Worm (Caenorhabditis elegans) whole organism, late embryonic: Measurements from ENCODE around the gene F25E2.2.
A peak's percentile ranks its signal among the peaks of the same experiment; 100 is the strongest.

Experiments
- C08G9.2 ChIP-seq: sonication (generic microtip); optimal IDR thresholded peaks from 2 replicates; lab custom pipeline; 2016; ENCODE audit warnings: mild to moderate bottlenecking, missing genetic modification characterization, moderate library complexity, missing compliant biosample characterization
- K02D7.2 ChIP-seq: sonication (generic microtip); optimal IDR thresholded peaks from 2 replicates; lab custom pipeline; 2017; ENCODE audit warnings: mild to moderate bottlenecking, missing genetic modification characterization, missing compliant biosample characterization
- K09A11.1 ChIP-seq: sonication (generic microtip); optimal IDR thresholded peaks from 2 replicates; lab custom pipeline; 2017; ENCODE audit warnings: antibody characterized with exemption, mild to moderate bottlenecking, missing genetic modification characterization, missing compliant biosample characterization; ENCODE audit not compliant: insufficient read depth
- T23F11.4 ChIP-seq: fragments of 200-800 bp; sonication (Bioruptor generic); optimal IDR thresholded peaks from 2 replicates; lab custom pipeline; 2018; ENCODE audit warnings: mild to moderate bottlenecking, missing genetic modification characterization, missing compliant biosample characterization
- ceh-18 ChIP-seq: sonication (generic microtip); optimal IDR thresholded peaks from 2 replicates; lab custom pipeline; 2016; ENCODE audit warnings: missing genetic modification characterization, missing compliant biosample characterization
- ceh-22 ChIP-seq: sonication (generic microtip); optimal IDR thresholded peaks from 2 replicates; lab custom pipeline; 2017; ENCODE audit warnings: missing biosample characterization, missing genetic modification characterization
- ceh-24 ChIP-seq: sonication (generic microtip); optimal IDR thresholded peaks from 2 replicates; lab custom pipeline; 2016; ENCODE audit warnings: mild to moderate bottlenecking, missing genetic modification characterization, missing compliant biosample characterization
- ceh-31 ChIP-seq: sonication (generic microtip); optimal IDR thresholded peaks from 2 replicates; lab custom pipeline; 2016; ENCODE audit warnings: missing genetic modification characterization, missing compliant biosample characterization
- ceh-34 ChIP-seq: sonication (generic microtip); optimal IDR thresholded peaks from 2 replicates; lab custom pipeline; 2016; ENCODE audit warnings: mild to moderate bottlenecking, missing genetic modification characterization, missing compliant biosample characterization
- ceh-45 ChIP-seq: fragments of 200-800 bp; sonication (Bioruptor generic); IDR thresholded peaks from 2 replicates; pipeline ENCODE4 v1.3.6; 2022; ENCODE audit warnings: missing genetic modification reagents, missing genetic modification characterization, missing compliant biosample characterization
- ceh-9 ChIP-seq: sonication (generic microtip); optimal IDR thresholded peaks from 2 replicates; lab custom pipeline; 2016; ENCODE audit warnings: mild to moderate bottlenecking, missing genetic modification characterization, inconsistent platforms, missing compliant biosample characterization
- che-1 ChIP-seq: sonication (generic microtip); optimal IDR thresholded peaks from 2 replicates; lab custom pipeline; 2016; ENCODE audit warnings: mild to moderate bottlenecking, missing genetic modification characterization, missing compliant biosample characterization
- dmd-4 ChIP-seq: sonication (generic microtip); optimal IDR thresholded peaks from 2 replicates; lab custom pipeline; 2016; ENCODE audit warnings: borderline replicate concordance, missing genetic modification characterization, missing compliant biosample characterization
- dve-1 ChIP-seq: sonication (generic microtip); optimal IDR thresholded peaks from 2 replicates; lab custom pipeline; 2017; ENCODE audit warnings: antibody characterized with exemption, mild to moderate bottlenecking, missing genetic modification characterization, missing compliant biosample characterization
- elt-2 ChIP-seq: sonication (generic microtip); optimal IDR thresholded peaks from 2 replicates; lab custom pipeline; 2016; ENCODE audit warnings: missing genetic modification reagents, missing genetic modification characterization, missing compliant biosample characterization
- ets-4 ChIP-seq: sonication (generic microtip); optimal IDR thresholded peaks from 2 replicates; lab custom pipeline; 2016; ENCODE audit warnings: missing genetic modification characterization, missing compliant biosample characterization
- eyg-1 ChIP-seq: sonication (generic microtip); optimal IDR thresholded peaks from 2 replicates; lab custom pipeline; 2016; ENCODE audit warnings: missing genotype, missing genetic modification characterization, missing compliant biosample characterization
- fkh-6 ChIP-seq: sonication (generic microtip); optimal IDR thresholded peaks from 2 replicates; lab custom pipeline; 2016; ENCODE audit warnings: missing genetic modification characterization, missing compliant biosample characterization
- hlh-13 ChIP-seq: fragments of 200-800 bp; sonication (Bioruptor generic); optimal IDR thresholded peaks from 2 replicates; lab custom pipeline; 2018; ENCODE audit warnings: mild to moderate bottlenecking, missing genetic modification characterization, missing compliant biosample characterization
- hlh-15 ChIP-seq: sonication (generic microtip); optimal IDR thresholded peaks from 2 replicates; lab custom pipeline; 2016; ENCODE audit warnings: missing genetic modification characterization, missing compliant biosample characterization
- hlh-30 ChIP-seq: sonication (generic microtip); optimal IDR thresholded peaks from 2 replicates; lab custom pipeline; 2017; ENCODE audit warnings: antibody characterized with exemption, missing genetic modification characterization, missing compliant biosample characterization; ENCODE audit not compliant: insufficient read depth
- lin-11 ChIP-seq: fragments of 200-800 bp; sonication (Bioruptor generic); optimal IDR thresholded peaks from 2 replicates; lab custom pipeline; 2018; ENCODE audit warnings: mild to moderate bottlenecking, missing genetic modification characterization, missing compliant biosample characterization
- mec-3 ChIP-seq: sonication (generic microtip); optimal IDR thresholded peaks from 2 replicates; lab custom pipeline; 2016; ENCODE audit warnings: borderline replicate concordance, missing genetic modification characterization, missing compliant biosample characterization
- nfya-1 ChIP-seq: sonication (generic microtip); optimal IDR thresholded peaks from 2 replicates; lab custom pipeline; 2017; ENCODE audit warnings: missing genetic modification characterization, mild to moderate bottlenecking, missing compliant biosample characterization, antibody characterized with exemption, moderate library complexity
- nhr-232 ChIP-seq: sonication (generic microtip); optimal IDR thresholded peaks from 2 replicates; lab custom pipeline; 2016; ENCODE audit warnings: missing genetic modification characterization, missing compliant biosample characterization
- odd-2 ChIP-seq: sonication (generic microtip); optimal IDR thresholded peaks from 2 replicates; lab custom pipeline; 2017; ENCODE audit warnings: antibody characterized with exemption, mild to moderate bottlenecking, missing genetic modification characterization, missing compliant biosample characterization
- pha-2 ChIP-seq: sonication (generic microtip); optimal IDR thresholded peaks from 2 replicates; lab custom pipeline; 2017; ENCODE audit warnings: mild to moderate bottlenecking, missing genetic modification characterization, missing compliant biosample characterization
- pha-4 ChIP-seq: fragments of 150-350 bp; optimal IDR thresholded peaks from 2 replicates; lab custom pipeline; 2018; ENCODE audit warnings: missing biosample characterization, missing genetic modification reagents, missing genetic modification characterization
- pros-1 ChIP-seq: fragments of 150-350 bp; optimal IDR thresholded peaks from 2 replicates; lab custom pipeline; 2014; ENCODE audit warnings: missing biosample characterization, missing genetic modification reagents, missing genetic modification characterization
- ref-2 ChIP-seq: sonication (generic microtip); optimal IDR thresholded peaks from 2 replicates; lab custom pipeline; 2016; ENCODE audit warnings: missing genetic modification characterization, missing compliant biosample characterization
- rnt-1 ChIP-seq: sonication (generic microtip); optimal IDR thresholded peaks from 2 replicates; lab custom pipeline; 2016; ENCODE audit warnings: missing genetic modification characterization, missing compliant biosample characterization
- sdc-2 ChIP-seq: sonication (generic microtip); optimal IDR thresholded peaks from 2 replicates; lab custom pipeline; 2016; ENCODE audit warnings: missing genotype, missing genetic modification characterization, missing compliant biosample characterization
- sox-4 ChIP-seq: sonication (generic microtip); optimal IDR thresholded peaks from 2 replicates; lab custom pipeline; 2017; ENCODE audit warnings: mild to moderate bottlenecking, missing genetic modification characterization, inconsistent platforms, missing compliant biosample characterization
- syd-9 ChIP-seq: sonication (generic microtip); optimal IDR thresholded peaks from 2 replicates; lab custom pipeline; 2016; ENCODE audit warnings: mild to moderate bottlenecking, missing genetic modification characterization, moderate library complexity, missing compliant biosample characterization
- tbx-2 ChIP-seq: sonication (generic microtip); optimal IDR thresholded peaks from 2 replicates; lab custom pipeline; 2016; ENCODE audit warnings: missing genetic modification characterization, missing compliant biosample characterization
- ttx-3 ChIP-seq: sonication (generic microtip); optimal IDR thresholded peaks from 2 replicates; lab custom pipeline; 2016; ENCODE audit warnings: missing genetic modification reagents, missing genetic modification characterization, missing compliant biosample characterization
- unc-42 ChIP-seq: sonication (generic microtip); optimal IDR thresholded peaks from 2 replicates; lab custom pipeline; 2016; ENCODE audit warnings: missing genotype, missing genetic modification characterization, missing compliant biosample characterization
- unc-86 ChIP-seq: sonication (generic microtip); optimal IDR thresholded peaks from 2 replicates; lab custom pipeline; 2016; ENCODE audit warnings: missing genetic modification characterization, missing compliant biosample characterization
- zip-5 ChIP-seq: sonication (generic microtip); optimal IDR thresholded peaks from 2 replicates; lab custom pipeline; 2016; ENCODE audit warnings: missing genetic modification characterization, missing compliant biosample characterization

The F25E2.2 gene

DNA sequence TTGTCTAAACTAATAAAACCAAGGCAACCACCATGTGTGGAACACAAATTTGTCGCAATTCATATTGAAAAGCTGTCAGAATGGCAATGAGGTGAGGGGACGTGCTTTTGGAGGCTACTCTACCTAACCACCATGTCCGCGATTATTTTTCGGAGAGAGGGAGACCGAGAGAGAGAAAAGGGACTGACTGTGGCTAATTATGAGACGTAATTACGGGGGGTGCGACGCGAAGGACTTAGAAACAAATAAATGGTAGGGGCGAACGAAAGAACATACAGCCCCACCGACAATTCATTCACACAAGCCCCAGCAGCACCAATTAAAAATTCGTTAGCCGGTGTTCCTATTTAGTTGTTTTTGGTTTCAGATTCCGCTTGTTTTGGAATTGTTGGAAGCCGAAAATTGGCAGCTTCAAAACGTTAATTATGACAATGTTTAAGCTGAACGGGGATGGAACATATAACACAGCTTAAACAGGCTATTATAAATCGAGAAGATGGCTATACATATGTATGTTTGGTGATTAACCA lies 42.2 kb upstream of the F25E2.2 start:
- TF ChIP-seq odd-2 (tag; lab: Kevin White, UChicago) (no peak), sdc-2 (tag; lab: Kevin White, UChicago) (peak; percentile 42), hlh-30 (tag; lab: Kevin White, UChicago) (no peak), ceh-31 (tag; lab: Kevin White, UChicago) (peak; percentile 84)

DNA sequence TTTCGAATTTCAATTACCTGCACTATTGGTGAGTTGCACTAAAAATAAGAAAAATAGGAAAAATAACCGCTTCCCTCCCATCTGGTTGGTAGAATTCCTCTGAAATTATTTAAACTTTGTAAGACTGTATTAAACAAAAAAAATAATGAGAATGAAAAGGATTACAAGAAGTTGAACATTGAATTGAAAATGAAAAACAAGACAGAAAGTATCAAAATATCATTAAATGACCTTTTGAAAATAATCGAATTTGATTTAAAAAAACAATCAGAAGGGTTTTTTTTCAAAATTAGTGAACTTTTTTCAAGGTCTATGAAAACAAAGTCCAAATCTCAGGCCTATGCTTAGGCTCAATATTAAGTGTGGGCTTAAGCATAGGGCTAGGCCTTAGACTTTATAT lies 40.8 kb upstream of the F25E2.2 start, which contains the start of gene igcm-1:
Gene igcm-1 (minus strand): TSS at position 101 of the 400 bp plus-strand sequence.
- TF ChIP-seq mec-3: no peak
- no peak for TF ChIP-seq dve-1 (tag; lab: Kevin White, UChicago)
- TF ChIP-seq ceh-22: no peak
- no peak for TF ChIP-seq elt-2 (tag; lab: Kevin White, UChicago)
- TF ChIP-seq unc-42: no peak
- no peak for TF ChIP-seq pha-2 (tag; lab: Kevin White, UChicago)
- TF ChIP-seq K09A11.1: no peak
- TF ChIP-seq ttx-3 (tag; lab: Kevin White, UChicago): no peak
- no peak for TF ChIP-seq ceh-9 (tag; lab: Kevin White, UChicago)
- no peak for TF ChIP-seq nhr-232 (tag; lab: Kevin White, UChicago)
- no peak for TF ChIP-seq rnt-1 (tag; lab: Kevin White, UChicago)
- TF ChIP-seq hlh-13 (GFP tag; lab: Kevin White, UChicago): no peak
- TF ChIP-seq unc-86 (tag; lab: Kevin White, UChicago): no peak

DNA sequence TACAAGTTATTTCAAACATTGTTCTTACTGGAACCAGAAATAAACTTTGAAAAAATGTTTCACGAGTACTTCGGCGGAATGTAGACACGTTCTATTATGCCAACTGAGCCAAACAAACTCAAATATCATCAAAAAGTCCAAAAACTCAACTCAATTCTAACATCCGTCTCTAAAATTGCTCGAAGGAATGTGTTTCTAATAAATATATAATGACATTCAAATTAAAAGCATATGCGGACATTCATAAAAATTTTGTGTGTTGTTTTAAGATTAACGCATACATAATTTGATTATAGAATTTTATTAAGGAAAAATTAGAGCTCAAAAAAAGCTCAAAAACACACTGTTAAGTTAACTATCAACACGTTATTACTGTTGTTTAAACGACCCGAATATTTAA lies 34.8 kb upstream of the F25E2.2 start:
- no peak for TF ChIP-seq ttx-3 (tag; lab: Kevin White, UChicago)
- TF ChIP-seq lin-11: no peak
- TF ChIP-seq syd-9 (tag; lab: Kevin White, UChicago): no peak
- no peak for TF ChIP-seq dmd-4
- no peak for TF ChIP-seq elt-2 (tag; lab: Kevin White, UChicago)
- TF ChIP-seq che-1: no peak
- no peak for TF ChIP-seq pros-1 (tag; lab: Kevin White, UChicago)

DNA sequence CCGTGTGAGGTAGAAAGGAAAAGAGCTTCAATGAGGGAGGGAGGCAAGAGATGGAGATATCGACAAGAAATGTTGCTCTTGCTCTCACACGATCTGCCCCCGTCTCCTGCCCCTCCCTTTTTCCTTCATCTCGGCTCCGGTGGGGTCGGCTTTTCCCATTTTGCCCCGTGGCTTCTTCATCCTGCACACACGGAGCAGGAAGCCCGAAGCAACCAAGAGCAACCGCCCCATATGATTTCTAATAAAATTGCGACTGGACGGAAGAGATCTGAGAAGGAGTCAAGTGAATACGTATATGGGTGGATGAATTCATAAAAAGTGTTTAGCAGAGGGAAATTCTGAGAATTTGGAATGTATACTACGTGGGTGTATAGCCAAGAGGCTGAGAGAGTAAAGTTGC lies 34.1 kb upstream of the F25E2.2 start:
- TF ChIP-seq ceh-31 (tag; lab: Kevin White, UChicago) (peak; percentile 6), eyg-1 (tag; lab: Kevin White, UChicago) (no peak), tbx-2 (no peak), pros-1 (tag; lab: Kevin White, UChicago) (no peak), ceh-45 (GFP tag; lab: Robert Waterston, UW) (no peak), zip-5 (tag; lab: Kevin White, UChicago) (no peak), sdc-2 (tag; lab: Kevin White, UChicago) (peak; percentile 23), sox-4 (tag; lab: Kevin White, UChicago) (no peak), unc-42 (peak; percentile 59), ceh-9 (tag; lab: Kevin White, UChicago) (no peak), syd-9 (tag; lab: Kevin White, UChicago) (no peak), ceh-18 (tag; lab: Kevin White, UChicago) (peak; percentile 31), pha-4 (tag; lab: Kevin White, UChicago) (no peak), ceh-34 (tag; lab: Kevin White, UChicago) (no peak), fkh-6 (tag; lab: Kevin White, UChicago) (no peak)

DNA sequence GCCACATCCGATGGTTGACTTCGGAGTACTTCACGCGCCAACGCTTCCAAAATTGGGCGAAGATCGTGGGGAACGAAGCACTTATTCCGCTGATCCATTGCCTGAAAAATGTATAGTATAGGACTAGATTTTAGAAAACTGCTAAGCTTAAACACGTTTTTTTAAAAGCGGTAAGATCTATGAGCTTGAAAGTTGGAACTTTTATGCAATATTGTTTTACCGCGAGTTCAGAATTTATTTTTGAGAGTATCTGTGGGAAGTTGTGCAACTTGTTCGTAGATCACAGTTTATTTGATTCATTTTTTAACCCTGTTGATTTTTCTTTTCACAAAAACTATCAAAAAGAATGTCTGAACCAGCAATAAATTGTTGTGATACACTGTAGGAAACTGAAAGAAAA lies 30.8 kb upstream of the F25E2.2 start, which contains the start of gene F39H12.3:
Gene F39H12.3 (minus strand): TSS at position 101 of the 400 bp plus-strand sequence.
- TF ChIP-seq pros-1 (tag; lab: Kevin White, UChicago): no peak
- no peak for TF ChIP-seq nfya-1 (tag; lab: Kevin White, UChicago)
- TF ChIP-seq odd-2 (tag; lab: Kevin White, UChicago): no peak
- no peak for TF ChIP-seq sox-4 (tag; lab: Kevin White, UChicago)
- TF ChIP-seq pha-4 (tag; lab: Kevin White, UChicago): no peak
- no peak for TF ChIP-seq ceh-22
- no peak for TF ChIP-seq ceh-24 (tag; lab: Kevin White, UChicago)
- TF ChIP-seq T23F11.4 (GFP tag; lab: Kevin White, UChicago): no peak
- no peak for TF ChIP-seq ref-2 (tag; lab: Kevin White, UChicago)
- TF ChIP-seq ceh-45 (GFP tag; lab: Robert Waterston, UW): no peak
- no peak for TF ChIP-seq che-1
- no peak for TF ChIP-seq rnt-1 (tag; lab: Kevin White, UChicago)
- TF ChIP-seq K02D7.2 (tag; lab: Kevin White, UChicago): no peak
- no peak for TF ChIP-seq C08G9.2 (tag; lab: Kevin White, UChicago)
- no peak for TF ChIP-seq ceh-9 (tag; lab: Kevin White, UChicago)
- TF ChIP-seq ceh-18 (tag; lab: Kevin White, UChicago): no peak
- no peak for TF ChIP-seq ets-4
- TF ChIP-seq hlh-15: no peak
- no peak for TF ChIP-seq elt-2 (tag; lab: Kevin White, UChicago)
- no peak for TF ChIP-seq eyg-1 (tag; lab: Kevin White, UChicago)
